Fruit fly (Drosophila melanogaster) whole organism, embryonic: ENCODE results near the gene Os-C.

ENCODE experiments used
- B-H2 ChIP-seq: fragments of 200-800 bp; sonication (Bioruptor generic); optimal IDR thresholded peaks from 2 replicates; lab custom pipeline; 2018; ENCODE audit warnings: missing biosample characterization, mild to moderate bottlenecking, missing genetic modification characterization
- Bgb ChIP-seq: fragments of 200-800 bp; sonication (Bioruptor generic); IDR thresholded peaks from 2 replicates; pipeline ENCODE4 v1.3.6; 2022; ENCODE audit warnings: missing biosample characterization, missing genetic modification characterization; ENCODE audit not compliant: partially characterized antibody
- BtbVII ChIP-seq: fragments of 200-800 bp; sonication (Bioruptor generic); optimal IDR thresholded peaks from 3 replicates; lab custom pipeline; 2017; ENCODE audit warnings: missing biosample characterization, mild to moderate bottlenecking, missing genetic modification characterization
- CG11456 ChIP-seq: fragments of 200-800 bp; sonication (Bioruptor generic); IDR thresholded peaks from 3 replicates; pipeline ENCODE4 v1.3.6; 2022; ENCODE audit warnings: missing biosample characterization, missing genetic modification characterization
- CG11560 ChIP-seq: fragments of 200-800 bp; sonication (Bioruptor generic); IDR thresholded peaks from 3 replicates; pipeline ENCODE4 v1.3.6; 2022; ENCODE audit warnings: missing biosample characterization, missing genetic modification characterization
- CG11696 ChIP-seq: fragments of 200-800 bp; sonication (Bioruptor generic); IDR thresholded peaks from 2 replicates; pipeline ENCODE4 v1.3.6; 2022; ENCODE audit warnings: missing biosample characterization, missing genetic modification characterization
- CG12155 ChIP-seq: fragments of 200-800 bp; sonication (Bioruptor generic); optimal IDR thresholded peaks from 3 replicates; lab custom pipeline; 2016; ENCODE audit warnings: missing biosample characterization, missing genetic modification characterization
- CG12659 ChIP-seq: fragments of 200-800 bp; sonication (Bioruptor generic); optimal IDR thresholded peaks from 3 replicates; lab custom pipeline; 2017; ENCODE audit warnings: mild to moderate bottlenecking, missing biosample characterization, missing genetic modification reagents, missing genetic modification characterization
- CG12942 ChIP-seq: fragments of 200-800 bp; sonication (Bioruptor generic); optimal IDR thresholded peaks from 3 replicates; lab custom pipeline; 2016; ENCODE audit warnings: missing biosample characterization, missing genetic modification characterization
- CG14441 ChIP-seq: fragments of 200-800 bp; sonication (Bioruptor generic); IDR thresholded peaks from 2 replicates; pipeline ENCODE4 v1.3.6; 2022; ENCODE audit warnings: missing biosample characterization, missing genetic modification characterization
- CG16863 ChIP-seq: fragments of 200-800 bp; sonication (Bioruptor generic); optimal IDR thresholded peaks from 3 replicates; lab custom pipeline; 2016; ENCODE audit warnings: missing biosample characterization, missing genetic modification characterization
- CG17328 ChIP-seq: fragments of 200-800 bp; sonication (Bioruptor generic); IDR thresholded peaks from 2 replicates; pipeline ENCODE4 v1.3.6; 2022; ENCODE audit warnings: missing biosample characterization, missing genetic modification characterization
- CG17802 ChIP-seq: fragments of 200-800 bp; sonication (Bioruptor generic); optimal IDR thresholded peaks from 2 replicates; lab custom pipeline; 2018; ENCODE audit warnings: missing biosample characterization, mild to moderate bottlenecking, missing genetic modification characterization, moderate library complexity
- CG18599 ChIP-seq: fragments of 200-800 bp; sonication (Bioruptor generic); optimal IDR thresholded peaks from 3 replicates; lab custom pipeline; 2017; ENCODE audit warnings: missing biosample characterization, missing genetic modification characterization, mild to moderate bottlenecking, moderate library complexity, missing genetic modification reagents
- CG2120 ChIP-seq: fragments of 200-800 bp; sonication (Bioruptor generic); optimal IDR thresholded peaks from 3 replicates; lab custom pipeline; 2016; ENCODE audit warnings: missing biosample characterization, missing genetic modification characterization
- CG3407 ChIP-seq: fragments of 200-800 bp; sonication (Bioruptor generic); optimal IDR thresholded peaks from 2 replicates; lab custom pipeline; 2018; ENCODE audit warnings: missing biosample characterization, mild to moderate bottlenecking, missing genetic modification characterization
- CG3838 ChIP-seq: fragments of 200-800 bp; sonication (Bioruptor generic); optimal IDR thresholded peaks from 3 replicates; lab custom pipeline; 2016; ENCODE audit warnings: missing biosample characterization, missing genetic modification characterization
- CG6175 ChIP-seq: fragments of 200-800 bp; sonication (Bioruptor generic); IDR thresholded peaks from 3 replicates; pipeline ENCODE4 v1.3.6; 2022; ENCODE audit warnings: missing biosample characterization, missing genetic modification characterization
- CG6683 ChIP-seq: fragments of 200-800 bp; sonication (Bioruptor generic); optimal IDR thresholded peaks from 2 replicates; lab custom pipeline; 2017; ENCODE audit warnings: missing biosample characterization, mild to moderate bottlenecking, missing genetic modification characterization, missing genetic modification reagents
- CG6813 ChIP-seq: fragments of 200-800 bp; sonication (Bioruptor generic); optimal IDR thresholded peaks from 2 replicates; lab custom pipeline; 2017; ENCODE audit warnings: missing biosample characterization, missing genetic modification characterization, mild to moderate bottlenecking, moderate library complexity, missing genetic modification reagents
- CG6854 ChIP-seq: fragments of 200-800 bp; sonication (Bioruptor generic); optimal IDR thresholded peaks from 3 replicates; lab custom pipeline; 2017; ENCODE audit warnings: missing biosample characterization, mild to moderate bottlenecking, missing genetic modification characterization
- CG7987 ChIP-seq: fragments of 200-800 bp; sonication (Bioruptor generic); optimal IDR thresholded peaks from 2 replicates; lab custom pipeline; 2018; ENCODE audit warnings: missing biosample characterization, mild to moderate bottlenecking, missing genetic modification characterization, moderate library complexity
- CG8765 ChIP-seq: fragments of 200-800 bp; sonication (Bioruptor generic); IDR thresholded peaks from 2 replicates; pipeline ENCODE4 v1.3.6; 2022; ENCODE audit warnings: missing biosample characterization, missing genetic modification characterization
- CG8944 ChIP-seq: fragments of 200-800 bp; sonication (Bioruptor generic); optimal IDR thresholded peaks from 3 replicates; lab custom pipeline; 2016; ENCODE audit warnings: missing biosample characterization, missing genetic modification characterization
- CG9727 ChIP-seq: fragments of 200-800 bp; sonication (Bioruptor generic); optimal IDR thresholded peaks from 3 replicates; lab custom pipeline; 2017; ENCODE audit warnings: missing biosample characterization, mild to moderate bottlenecking, missing genetic modification characterization
- HmgD ChIP-seq: fragments of 200-800 bp; sonication (Bioruptor generic); optimal IDR thresholded peaks from 3 replicates; lab custom pipeline; 2016; ENCODE audit warnings: missing biosample characterization, missing genetic modification characterization
- Mrtf ChIP-seq: fragments of 200-800 bp; sonication (Bioruptor generic); IDR thresholded peaks from 3 replicates; pipeline ENCODE4 v1.3.6; 2022; ENCODE audit warnings: missing biosample characterization, missing genetic modification characterization
- Nf-YC ChIP-seq: fragments of 200-800 bp; optimal IDR thresholded peaks from 3 replicates; lab custom pipeline; 2019; ENCODE audit warnings: missing biosample characterization, mild to moderate bottlenecking, missing genetic modification characterization, moderate library complexity
- Opbp ChIP-seq: fragments of 200-800 bp; sonication (Bioruptor generic); IDR thresholded peaks from 3 replicates; pipeline ENCODE4 v1.3.6; 2022; ENCODE audit warnings: missing biosample characterization, missing genetic modification characterization; ENCODE audit not compliant: partially characterized antibody
- Sry-β ChIP-seq: fragments of 200-800 bp; sonication (Bioruptor generic); optimal IDR thresholded peaks from 2 replicates; lab custom pipeline; 2018; ENCODE audit warnings: missing biosample characterization, mild to moderate bottlenecking, missing genetic modification characterization, moderate library complexity
- Sry-δ ChIP-seq: fragments of 200-800 bp; sonication (Bioruptor generic); optimal IDR thresholded peaks from 2 replicates; lab custom pipeline; 2016; ENCODE audit warnings: missing biosample characterization, missing genetic modification characterization
- Ssrp ChIP-seq: fragments of 200-800 bp; sonication (Bioruptor generic); optimal IDR thresholded peaks from 2 replicates; lab custom pipeline; 2018; ENCODE audit warnings: missing biosample characterization, mild to moderate bottlenecking, missing genetic modification characterization, moderate library complexity
- Tbp ChIP-seq: fragments of >200 bp; optimal IDR thresholded peaks from 2 replicates; lab custom pipeline; 2018; ENCODE audit warnings: missing biosample characterization, missing genetic modification characterization
- bab2 ChIP-seq: fragments of 200-800 bp; sonication (Bioruptor generic); optimal IDR thresholded peaks from 2 replicates; lab custom pipeline; 2016; ENCODE audit warnings: missing biosample characterization, missing genetic modification characterization
- cas ChIP-seq: fragments of 200-800 bp; sonication (Bioruptor generic); IDR thresholded peaks from 2 replicates; pipeline ENCODE4 v1.3.6; 2022; ENCODE audit warnings: missing biosample characterization, missing genetic modification characterization
- exex ChIP-seq: fragments of 200-800 bp; sonication (Bioruptor generic); optimal IDR thresholded peaks from 4 replicates; lab custom pipeline; 2018; ENCODE audit warnings: missing biosample characterization, mild to moderate bottlenecking, missing genetic modification characterization, moderate library complexity
- fd3F ChIP-seq: fragments of 200-800 bp; sonication (Bioruptor generic); optimal IDR thresholded peaks from 2 replicates; lab custom pipeline; 2018; ENCODE audit warnings: missing biosample characterization, mild to moderate bottlenecking, missing genetic modification characterization, moderate library complexity
- gcm2 ChIP-seq: fragments of 200-800 bp; sonication (Bioruptor generic); optimal IDR thresholded peaks from 2 replicates; lab custom pipeline; 2016; ENCODE audit warnings: missing biosample characterization, missing genetic modification characterization
- kah ChIP-seq: fragments of 200-800 bp; sonication (Bioruptor generic); optimal IDR thresholded peaks from 2 replicates; lab custom pipeline; 2018; ENCODE audit warnings: missing biosample characterization, mild to moderate bottlenecking, missing genetic modification characterization
- kay ChIP-seq: fragments of 200-800 bp; sonication (Bioruptor generic); optimal IDR thresholded peaks from 2 replicates; lab custom pipeline; 2016; ENCODE audit warnings: missing biosample characterization, missing genetic modification characterization
- knrl ChIP-seq: fragments of 200-800 bp; sonication (Bioruptor generic); IDR thresholded peaks from 3 replicates; pipeline ENCODE4 v1.3.6; 2022; ENCODE audit warnings: missing biosample characterization, missing genetic modification characterization; ENCODE audit not compliant: partially characterized antibody
- lilli ChIP-seq: fragments of 200-800 bp; sonication (Bioruptor generic); optimal IDR thresholded peaks from 3 replicates; lab custom pipeline; 2016; ENCODE audit warnings: missing biosample characterization, missing genetic modification characterization
- nerfin-1 ChIP-seq: fragments of 200-800 bp; sonication (Bioruptor generic); optimal IDR thresholded peaks from 3 replicates; lab custom pipeline; 2019; ENCODE audit warnings: missing biosample characterization, mild to moderate bottlenecking, missing genetic modification characterization, moderate library complexity
- phol ChIP-seq: fragments of 200-800 bp; sonication (Bioruptor generic); optimal IDR thresholded peaks from 3 replicates; lab custom pipeline; 2018; ENCODE audit warnings: missing biosample characterization, mild to moderate bottlenecking, missing genetic modification characterization, moderate library complexity
- ranshi ChIP-seq: fragments of 200-800 bp; sonication (Bioruptor generic); IDR thresholded peaks from 2 replicates; pipeline ENCODE4 v1.3.6; 2022; ENCODE audit warnings: missing biosample characterization, missing genetic modification characterization
- ro ChIP-seq: fragments of 200-800 bp; sonication (Bioruptor generic); IDR thresholded peaks from 2 replicates; pipeline ENCODE4 v1.3.6; 2022; ENCODE audit warnings: missing biosample characterization, missing genetic modification characterization
- run ChIP-seq: fragments of 200-800 bp; sonication (Bioruptor generic); optimal IDR thresholded peaks from 3 replicates; lab custom pipeline; 2018; ENCODE audit warnings: missing biosample characterization, mild to moderate bottlenecking, missing genetic modification characterization
- trh ChIP-seq: fragments of 200-800 bp; sonication (Bioruptor generic); optimal IDR thresholded peaks from 2 replicates; lab custom pipeline; 2016; ENCODE audit warnings: missing biosample characterization, missing genetic modification characterization
- tx ChIP-seq: fragments of 200-800 bp; sonication (Bioruptor generic); optimal IDR thresholded peaks from 2 replicates; lab custom pipeline; 2016; ENCODE audit warnings: missing biosample characterization, missing genetic modification characterization

Gene Os-C

dm6 chr3R:8013121-8014009, 34.6 kb downstream of the Os-C start, which contains the start of the genes CG10435 and Pbp95 (continued):
- peak; percentile 66 for TF ChIP-seq CG11456 (GFP tag; lab: Robert Waterston, UW)
- TF ChIP-seq Sry-δ (GFP tag; lab: Kevin White, UChicago): peak; percentile 84
- TF ChIP-seq CG9727 (GFP tag; lab: Kevin White, UChicago): peak; percentile 67
- TF ChIP-seq ro (GFP tag; lab: Robert Waterston, UW): no peak
- TF ChIP-seq CG8765: no peak
- no peak for TF ChIP-seq Tbp (GFP tag; lab: Kevin White, UChicago)
- 0 out of 3 replicates have a peak, but pooled peaks have one; percentile 45 for TF ChIP-seq Mrtf (GFP tag; lab: Robert Waterston, UW)
- TF ChIP-seq Opbp: peak; percentile 52; the same call in 1 of the 3 replicates
- TF ChIP-seq gcm2 (GFP tag; lab: Kevin White, UChicago): no peak
- no peak for TF ChIP-seq CG6813 (GFP tag; lab: Kevin White, UChicago)
- TF ChIP-seq nerfin-1: no peak
- TF ChIP-seq trh (GFP tag; lab: Kevin White, UChicago): no peak
- no peak for TF ChIP-seq CG3407 (GFP tag; lab: Kevin White, UChicago)
- TF ChIP-seq CG12155 (GFP tag; lab: Kevin White, UChicago): peak; percentile 55
- peak; percentile 87 for TF ChIP-seq Sry-β (GFP tag; lab: Kevin White, UChicago)
- TF ChIP-seq cas (GFP tag; lab: Robert Waterston, UW): peak; percentile 61
- TF ChIP-seq CG12659 (GFP tag; lab: Kevin White, UChicago): peak; percentile 57
- peak; percentile 63 for TF ChIP-seq bab2 (GFP tag; lab: Kevin White, UChicago)
- TF ChIP-seq tx (GFP tag; lab: Kevin White, UChicago): peak; percentile 32
- peak; percentile 36 for TF ChIP-seq CG16863
- no peak for TF ChIP-seq exex (tag; lab: Kevin White, UChicago)
- no peak for TF ChIP-seq CG6683 (GFP tag; lab: Kevin White, UChicago)
- no peak for TF ChIP-seq CG11560 (tag; lab: Robert Waterston, UW)
- no peak for TF ChIP-seq CG6854 (GFP tag; lab: Kevin White, UChicago)
- peak; percentile 73 for TF ChIP-seq CG2120
- TF ChIP-seq CG17802: no peak
- no peak for TF ChIP-seq kay (GFP tag; lab: Kevin White, UChicago)
- peak; percentile 83 for TF ChIP-seq Nf-YC (tag; lab: Kevin White, UChicago)
- no peak for TF ChIP-seq CG3838
- TF ChIP-seq CG14441 (GFP tag; lab: Robert Waterston, UW): peak; percentile 47
- TF ChIP-seq CG12942 (GFP tag; lab: Kevin White, UChicago): peak; percentile 41
- TF ChIP-seq HmgD: no peak
- peak; percentile 50 for TF ChIP-seq Bgb (GFP tag; lab: Robert Waterston, UW)
- TF ChIP-seq phol (tag; lab: Kevin White, UChicago): peak; percentile 33
- no peak for TF ChIP-seq BtbVII (GFP tag; lab: Kevin White, UChicago)
- no peak for TF ChIP-seq CG11696 (GFP tag; lab: Robert Waterston, UW)
- TF ChIP-seq lilli: peak; percentile 79
- TF ChIP-seq CG17328 (GFP tag; lab: Robert Waterston, UW): peak; percentile 50; the same call in 1 of the 2 replicates
- TF ChIP-seq CG8944 (GFP tag; lab: Kevin White, UChicago): peak; percentile 24
- no peak for TF ChIP-seq Ssrp
- no peak for TF ChIP-seq kah (GFP tag; lab: Kevin White, UChicago)
- TF ChIP-seq knrl: peak; percentile 68
- TF ChIP-seq run (tag; lab: Kevin White, UChicago): no peak
- TF ChIP-seq CG7987: peak; percentile 5
- 0 out of 3 replicates have a peak, but pooled peaks have one; percentile 49 for TF ChIP-seq CG6175
- no peak for TF ChIP-seq CG18599 (GFP tag; lab: Kevin White, UChicago)
- TF ChIP-seq ranshi (GFP tag; lab: Robert Waterston, UW): 0 out of 2 replicates have a peak, but pooled peaks have one; percentile 26
- TF ChIP-seq fd3F (GFP tag; lab: Kevin White, UChicago): peak; percentile 31
- no peak for TF ChIP-seq B-H2 (GFP tag; lab: Kevin White, UChicago)
